Worm (Caenorhabditis elegans) whole organism, L1 larva: ENCODE measurements around the gene R10H1.1.
A peak's percentile ranks its signal among the peaks of the same experiment; 100 is the strongest.

Source experiments
- C04F5.9 ChIP-seq: sonication (generic microtip); optimal IDR thresholded peaks from 2 replicates; lab custom pipeline; 2016; ENCODE audit warnings: missing genetic modification characterization, missing compliant biosample characterization
- C34B4.2 ChIP-seq: sonication (generic microtip); optimal IDR thresholded peaks from 2 replicates; lab custom pipeline; 2017; ENCODE audit warnings: mild to moderate bottlenecking, missing genetic modification characterization, missing compliant biosample characterization
- Y116A8C.19 ChIP-seq: sonication (generic microtip); optimal IDR thresholded peaks from 2 replicates; lab custom pipeline; 2016; ENCODE audit warnings: missing compliant biosample characterization, missing genetic modification characterization, borderline replicate concordance
- aha-1 ChIP-seq: fragments of 150-350 bp; optimal IDR thresholded peaks from 2 replicates; lab custom pipeline; 2014; ENCODE audit warnings: missing biosample characterization, missing genetic modification characterization
- alr-1 ChIP-seq: fragments of 200-800 bp; sonication (Bioruptor generic); optimal IDR thresholded peaks from 2 replicates; lab custom pipeline; 2018; ENCODE audit warnings: borderline replicate concordance, mild to moderate bottlenecking, missing genetic modification characterization, missing compliant biosample characterization
- ama-1 ChIP-seq: fragments of 150-350 bp; optimal IDR thresholded peaks from 2 replicates; lab custom pipeline; 2014
- blmp-1 ChIP-seq: fragments of 150-350 bp; optimal IDR thresholded peaks from 2 replicates; lab custom pipeline; 2014; ENCODE audit warnings: missing biosample characterization, missing genetic modification characterization
- ceh-8 ChIP-seq: fragments of 200-800 bp; sonication (Bioruptor generic); optimal IDR thresholded peaks from 2 replicates; lab custom pipeline; 2018; ENCODE audit warnings: mild to moderate bottlenecking, missing genetic modification characterization, moderate library complexity, missing compliant biosample characterization
- ceh-90 ChIP-seq: sonication (generic microtip); optimal IDR thresholded peaks from 2 replicates; lab custom pipeline; 2016; ENCODE audit warnings: missing genetic modification characterization, missing compliant biosample characterization
- dsc-1 ChIP-seq: sonication (generic microtip); optimal IDR thresholded peaks from 2 replicates; lab custom pipeline; 2016; ENCODE audit warnings: mild to moderate bottlenecking, missing genetic modification characterization, missing compliant biosample characterization
- efl-3 ChIP-seq: fragments of 200-800 bp; sonication (Bioruptor generic); optimal IDR thresholded peaks from 2 replicates; lab custom pipeline; 2018; ENCODE audit warnings: mild to moderate bottlenecking, missing genetic modification characterization, missing compliant biosample characterization
- egl-13 ChIP-seq: sonication (generic microtip); optimal IDR thresholded peaks from 2 replicates; lab custom pipeline; 2016; ENCODE audit warnings: missing genotype, missing genetic modification reagents, missing genetic modification characterization, missing compliant biosample characterization
- ets-5 ChIP-seq: fragments of 200-800 bp; sonication (Bioruptor generic); IDR thresholded peaks from 2 replicates; pipeline ENCODE4 v1.3.6; 2022; ENCODE audit warnings: missing genetic modification characterization, missing compliant biosample characterization
- fkh-4 ChIP-seq: sonication (generic microtip); optimal IDR thresholded peaks from 2 replicates; lab custom pipeline; 2016; ENCODE audit warnings: missing compliant biosample characterization, missing genetic modification characterization, borderline replicate concordance
- fkh-8 ChIP-seq: sonication (generic microtip); optimal IDR thresholded peaks from 2 replicates; lab custom pipeline; 2016; ENCODE audit warnings: mild to moderate bottlenecking, missing genetic modification characterization, missing compliant biosample characterization
- fos-1 ChIP-seq: fragments of 150-350 bp; optimal IDR thresholded peaks from 2 replicates; lab custom pipeline; 2014; ENCODE audit warnings: missing biosample characterization, missing genetic modification characterization
- hpl-2 ChIP-seq: fragments of 150-350 bp; optimal IDR thresholded peaks from 2 replicates; lab custom pipeline; 2014; ENCODE audit warnings: missing biosample characterization, missing genetic modification reagents, missing genetic modification characterization
- irx-1 ChIP-seq: sonication (generic microtip); optimal IDR thresholded peaks from 2 replicates; lab custom pipeline; 2016; ENCODE audit warnings: missing genetic modification characterization, missing compliant biosample characterization
- isw-1 ChIP-seq: fragments of 200-800 bp; sonication (Bioruptor generic); IDR thresholded peaks from 2 replicates; pipeline ENCODE4 v1.3.6; 2022; ENCODE audit warnings: missing genetic modification characterization, missing compliant biosample characterization
- lin-13 ChIP-seq: fragments of 150-350 bp; optimal IDR thresholded peaks from 2 replicates; lab custom pipeline; 2014; ENCODE audit warnings: missing biosample characterization, missing genetic modification reagents, missing genetic modification characterization
- lin-15B ChIP-seq: fragments of 150-350 bp; sonication (generic microtip); optimal IDR thresholded peaks from 3 replicates; lab custom pipeline; 2014; ENCODE audit warnings: missing biosample characterization, missing genetic modification characterization
- lsy-2 ChIP-seq, 2 experiments: fragments of 150-350 bp; optimal IDR thresholded peaks; 2 replicates each; lab custom pipeline; 2014; ENCODE audit warnings: missing biosample characterization in 2 of 2, missing genetic modification characterization in 2 of 2
- mab-9 ChIP-seq: fragments of 200-800 bp; sonication (Bioruptor generic); IDR thresholded peaks from 2 replicates; pipeline ENCODE4 v1.3.6; 2022; ENCODE audit warnings: missing genetic modification reagents, missing genetic modification characterization, missing compliant biosample characterization
- nhr-12 ChIP-seq: sonication (generic microtip); optimal IDR thresholded peaks from 2 replicates; lab custom pipeline; 2017; ENCODE audit warnings: missing biosample characterization, missing genetic modification characterization
- nhr-19 ChIP-seq: fragments of 200-800 bp; sonication (Bioruptor generic); conservative IDR thresholded peaks from 2 replicates; pipeline ENCODE4 v1.3.6; 2022; ENCODE audit warnings: missing genetic modification characterization, missing compliant biosample characterization
- nhr-237 ChIP-seq: fragments of 150-350 bp; optimal IDR thresholded peaks from 2 replicates; lab custom pipeline; 2014; ENCODE audit warnings: missing biosample characterization, missing genetic modification characterization
- nhr-28 ChIP-seq: fragments of 150-350 bp; optimal IDR thresholded peaks from 2 replicates; lab custom pipeline; 2014; ENCODE audit warnings: missing biosample characterization, missing genetic modification characterization
- nhr-47 ChIP-seq: sonication (generic microtip); optimal IDR thresholded peaks from 2 replicates; lab custom pipeline; 2016; ENCODE audit warnings: mild to moderate bottlenecking, missing genetic modification characterization, moderate library complexity, missing compliant biosample characterization
- nhr-76 ChIP-seq: sonication (generic microtip); optimal IDR thresholded peaks from 2 replicates; lab custom pipeline; 2017; ENCODE audit warnings: missing biosample characterization, missing genetic modification characterization
- nhr-77 ChIP-seq: fragments of 150-350 bp; optimal IDR thresholded peaks from 2 replicates; lab custom pipeline; 2014; ENCODE audit warnings: missing biosample characterization, missing genetic modification characterization
- nhr-85 ChIP-seq: sonication (generic microtip); peaks from one replicate; lab custom pipeline; 2016; ENCODE audit warnings: missing genetic modification characterization, inconsistent platforms, missing compliant biosample characterization
- nhr-90 ChIP-seq: sonication (generic microtip); optimal IDR thresholded peaks from 2 replicates; lab custom pipeline; 2016; ENCODE audit warnings: mild to moderate bottlenecking, missing genetic modification characterization, missing compliant biosample characterization; ENCODE audit not compliant: poor library complexity
- pax-3 ChIP-seq: fragments of 200-800 bp; sonication (Bioruptor generic); optimal IDR thresholded peaks from 2 replicates; lab custom pipeline; 2018; ENCODE audit warnings: mild to moderate bottlenecking, missing genetic modification characterization, moderate library complexity, missing compliant biosample characterization
- rnt-1 ChIP-seq: sonication (generic microtip); optimal IDR thresholded peaks from 2 replicates; lab custom pipeline; 2016; ENCODE audit warnings: mild to moderate bottlenecking, missing genetic modification characterization, moderate library complexity, missing compliant biosample characterization
- skn-1 ChIP-seq: fragments of 150-350 bp; optimal IDR thresholded peaks from 2 replicates; lab custom pipeline; 2014; ENCODE audit warnings: missing biosample characterization, missing genetic modification characterization
- snu-23 ChIP-seq: sonication (generic microtip); optimal IDR thresholded peaks from 2 replicates; lab custom pipeline; 2016; ENCODE audit warnings: missing genetic modification characterization, missing compliant biosample characterization
- sup-37 ChIP-seq: fragments of 200-800 bp; sonication (Bioruptor generic); optimal IDR thresholded peaks from 2 replicates; lab custom pipeline; 2018; ENCODE audit warnings: mild to moderate bottlenecking, missing genetic modification characterization, missing compliant biosample characterization
- swsn-7 ChIP-seq: sonication (generic microtip); optimal IDR thresholded peaks from 2 replicates; lab custom pipeline; 2016; ENCODE audit warnings: missing genetic modification characterization, missing compliant biosample characterization
- tlp-1 ChIP-seq: fragments of 150-350 bp; optimal IDR thresholded peaks from 2 replicates; lab custom pipeline; 2014; ENCODE audit warnings: missing biosample characterization, missing genetic modification characterization
- unc-130 ChIP-seq: fragments of 150-350 bp; optimal IDR thresholded peaks from 2 replicates; lab custom pipeline; 2017; ENCODE audit warnings: missing biosample characterization, missing genetic modification characterization, inconsistent platforms
- unc-86 ChIP-seq: sonication (generic microtip); optimal IDR thresholded peaks from 2 replicates; lab custom pipeline; 2016; ENCODE audit warnings: missing genetic modification characterization, missing compliant biosample characterization
- unc-98 ChIP-seq: fragments of 200-800 bp; sonication (Bioruptor generic); IDR thresholded peaks from 2 replicates; pipeline ENCODE4 v1.3.6; 2022; ENCODE audit warnings: missing genetic modification characterization, missing compliant biosample characterization

The R10H1.1 gene

DNA sequence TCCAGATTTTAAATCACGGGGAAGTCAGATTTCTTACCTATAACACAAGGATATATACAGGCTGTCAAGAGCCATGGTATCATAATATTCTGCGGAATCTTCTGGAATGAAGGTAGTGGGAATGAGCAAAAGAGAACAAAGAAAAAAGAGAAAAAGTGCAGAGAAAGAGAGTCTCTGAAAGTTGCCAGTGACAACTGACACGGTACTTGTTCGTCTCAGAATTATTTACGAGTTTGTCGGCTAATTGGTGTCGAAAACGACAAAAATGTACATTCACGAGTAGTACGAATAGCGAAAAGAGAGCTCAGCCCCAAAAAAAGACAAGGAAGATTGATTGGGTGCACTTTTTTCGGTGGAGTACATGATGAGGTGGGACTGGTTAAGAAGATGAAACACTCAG is 11.2 kb upstream of the R10H1.1 start, which contains the start of gene cah-2:
Gene cah-2, minus strand, starts transcription at position 101 of the 400 bp plus-strand sequence.
- TF ChIP-seq ama-1 (lab: Kevin White, UChicago) (no peak), nhr-90 (tag; lab: Kevin White, UChicago) (no peak), sup-37 (GFP tag; lab: Kevin White, UChicago) (no peak), snu-23 (GFP tag; lab: Kevin White, UChicago) (no peak), unc-130 (tag; lab: Kevin White, UChicago) (no peak), irx-1 (no peak), fkh-8 (no peak)

DNA sequence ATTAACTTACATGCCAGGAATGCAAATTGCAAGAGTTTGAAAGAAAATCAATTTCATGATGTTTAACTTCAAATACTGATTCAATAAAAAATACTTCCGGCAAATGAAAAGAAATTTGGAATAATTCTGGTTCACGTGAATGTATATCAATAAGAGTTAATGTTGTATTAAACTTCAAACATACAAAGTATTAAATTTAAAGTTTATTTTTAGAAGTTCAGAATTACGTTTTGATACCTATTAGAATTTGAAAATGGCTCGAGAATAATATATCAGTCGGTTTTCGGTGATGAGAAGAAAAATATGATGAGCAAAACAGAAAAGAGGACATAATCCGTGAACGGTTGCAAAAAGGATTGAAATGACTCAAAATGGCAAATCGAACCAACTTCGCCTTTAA is 4.7 kb upstream of the R10H1.1 start, which contains the start of gene D1022.9:
Gene D1022.9, minus strand, starts transcription at position 101 of the 400 bp plus-strand sequence.
- no peak for TF ChIP-seq hpl-2 (GFP tag; lab: Kevin White, UChicago)

DNA sequence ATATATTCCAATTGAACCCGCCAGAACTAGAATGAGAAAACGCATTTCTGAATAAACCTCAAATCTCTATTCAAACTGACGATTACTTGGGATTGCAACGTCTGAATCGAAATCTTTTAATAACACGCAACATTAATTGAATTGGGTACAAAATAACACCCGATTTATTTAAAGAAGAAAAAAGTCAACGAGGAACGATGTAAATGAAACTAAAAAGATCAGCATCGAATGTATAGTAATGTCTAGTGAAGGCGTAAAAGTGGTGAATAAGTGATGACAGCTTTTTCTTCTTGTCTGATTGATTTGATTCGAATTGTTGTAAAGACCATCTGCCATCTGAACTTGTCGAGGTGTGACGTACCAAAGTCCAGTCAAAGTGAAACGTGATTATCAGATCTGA is 656 bp upstream of the R10H1.1 start, which contains the start of gene nas-23:
Gene nas-23, minus strand, starts transcription at position 101 of the 400 bp plus-strand sequence.
- TF ChIP-seq rnt-1 (tag; lab: Kevin White, UChicago) (no peak), mab-9 (no peak), fkh-4 (no peak), fos-1 (tag; lab: Kevin White, UChicago) (no peak), nhr-28 (tag; lab: Kevin White, UChicago) (no peak), swsn-7 (tag; lab: Kevin White, UChicago) (no peak), unc-98 (GFP tag; lab: Robert Waterston, UW) (no peak), skn-1 (tag; lab: Kevin White, UChicago) (no peak), aha-1 (no peak), lin-13 (GFP tag; lab: Kevin White, UChicago) (no peak), unc-86 (tag; lab: Kevin White, UChicago) (no peak), Y116A8C.19 (no peak)
- TF ChIP-seq, all 84 proteins: peak for 0

DNA sequence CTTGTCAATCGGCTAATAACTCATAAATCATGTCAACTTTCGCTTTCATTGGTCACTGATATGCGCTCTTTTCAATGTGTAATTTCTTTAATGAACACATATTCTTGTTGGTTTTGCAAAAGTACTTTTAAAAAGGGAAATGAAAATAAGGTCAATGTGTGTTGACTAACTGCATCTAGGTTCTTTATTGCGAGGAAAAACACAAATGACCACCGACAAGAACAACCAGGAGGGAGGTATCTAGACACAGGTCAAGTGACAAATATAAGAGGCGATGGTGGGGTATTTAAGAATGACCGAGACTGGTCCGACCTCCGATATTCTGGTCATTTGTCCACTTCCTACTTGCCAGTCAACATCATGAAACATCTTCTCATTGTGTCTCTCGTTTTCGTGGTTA is 1.8 kb downstream of the R10H1.1 start, which contains the start of gene spi-1:
Gene spi-1, plus strand, starts transcription at position 178 of the 400 bp plus-strand sequence.
- TF ChIP-seq isw-1 (GFP tag; lab: Robert Waterston, UW) (no peak), blmp-1 (peak; percentile 63)
- TF ChIP-seq, all 84 proteins: peak for 1

DNA sequence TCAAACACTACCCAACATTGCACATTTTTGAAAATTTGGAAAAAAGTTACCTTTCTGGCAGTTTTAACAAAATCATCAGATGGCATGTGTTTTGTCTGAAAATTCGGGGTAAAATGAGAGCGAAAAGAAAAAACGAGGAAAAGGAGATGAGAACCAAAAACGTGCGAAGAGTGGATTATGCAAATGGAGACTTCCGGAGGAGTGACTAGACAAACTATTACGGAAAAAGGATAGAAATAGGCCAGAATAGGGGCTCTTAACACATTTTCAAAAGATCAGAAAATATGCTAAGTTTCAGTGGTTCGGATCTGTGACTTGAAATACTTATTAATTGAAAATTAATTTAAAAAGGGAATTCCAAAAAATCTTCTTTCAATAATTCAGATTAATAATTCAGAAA is 5.1 kb downstream of the R10H1.1 start, which contains the start of gene srab-14:
Gene srab-14, minus strand, starts transcription at position 101 of the 400 bp plus-strand sequence.
- TF ChIP-seq rnt-1 (tag; lab: Kevin White, UChicago) (no peak), nhr-77 (tag; lab: Kevin White, UChicago) (no peak), ceh-90 (tag; lab: Kevin White, UChicago) (no peak), ets-5 (GFP tag; lab: Robert Waterston, UW) (no peak), nhr-237 (tag; lab: Kevin White, UChicago) (no peak), efl-3 (GFP tag; lab: Kevin White, UChicago) (no peak), irx-1 (no peak), isw-1 (GFP tag; lab: Robert Waterston, UW) (no peak), nhr-19 (GFP tag; lab: Robert Waterston, UW) (no peak), fos-1 (tag; lab: Kevin White, UChicago) (no peak), lin-13 (GFP tag; lab: Kevin White, UChicago) (no peak), lsy-2 (tag; optimal IDR thresholded peaks at IDR 0.05; lab: Kevin White, UChicago) (no peak), dsc-1 (tag; lab: Kevin White, UChicago) (no peak), nhr-47 (tag; lab: Kevin White, UChicago) (no peak), lin-15B (tag; lab: Kevin White, UChicago) (no peak), ceh-8 (GFP tag; lab: Kevin White, UChicago) (no peak)

DNA sequence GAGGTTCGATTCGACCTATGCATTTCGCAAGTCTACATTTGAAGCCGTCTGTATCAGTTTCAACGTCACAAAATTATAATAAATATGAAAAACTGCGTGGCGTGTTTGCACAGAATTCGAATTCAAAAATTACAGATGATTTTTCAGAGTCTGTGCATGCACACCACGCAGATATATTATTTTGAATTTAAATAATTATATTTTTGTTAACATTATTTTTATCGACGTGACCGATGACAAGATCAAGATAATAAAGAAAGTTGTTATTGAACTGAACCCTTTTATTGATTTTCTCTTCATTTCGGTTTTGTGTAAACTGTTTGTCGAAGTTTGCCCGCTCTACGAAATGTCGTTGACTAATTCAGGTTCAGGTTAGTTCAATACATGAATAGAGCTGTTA is 10.8 kb downstream of the R10H1.1 start, which contains the start of gene C28F5.1:
Gene C28F5.1, plus strand, starts transcription at position 301 of the 400 bp plus-strand sequence.
- TF ChIP-seq nhr-76 (tag; lab: Kevin White, UChicago) (no peak), pax-3 (tag; lab: Kevin White, UChicago) (no peak), egl-13 (no peak), C34B4.2 (tag; lab: Kevin White, UChicago) (no peak), nhr-12 (tag; lab: Kevin White, UChicago) (no peak), C04F5.9 (no peak), tlp-1 (tag; lab: Kevin White, UChicago) (no peak), nhr-85 (tag; lab: Kevin White, UChicago) (no peak), alr-1 (tag; lab: Kevin White, UChicago) (no peak)
